Worm (Caenorhabditis elegans): ENCODE results near the gene ZC376.8.

- no peak for TF ChIP-seq elt-2 (tag; optimal IDR thresholded peaks at IDR 0.05)
- TF ChIP-seq pqm-1 (tag; optimal IDR thresholded peaks at IDR 0.05): no peak
- no peak for TF ChIP-seq pha-2 (tag; optimal IDR thresholded peaks at IDR 0.05)
- TF ChIP-seq fkh-10 (GFP tag; optimal IDR thresholded peaks at IDR 0.05): no peak
- no peak for TF ChIP-seq ztf-16 (tag; optimal IDR thresholded peaks at IDR 0.05)
- TF ChIP-seq nhr-232 (tag; optimal IDR thresholded peaks at IDR 0.05): no peak
- no peak for TF ChIP-seq pha-4 (tag; optimal IDR thresholded peaks at IDR 0.05)
These were observed 36.4 kb upstream of the ZC376.8 start for ce11 chrV:14143634-14144033.
